Worm (Caenorhabditis elegans) whole organism, L4/young adult: Measurements from ENCODE around the gene F35E8.1.

Source experiments
- W03F9.2 ChIP-seq: fragments of 150-350 bp; optimal IDR thresholded peaks from 2 replicates; lab custom pipeline; 2014; ENCODE audit warnings: missing biosample characterization, missing genetic modification characterization
- dao-5 ChIP-seq: sonication (generic microtip); optimal IDR thresholded peaks from 2 replicates; lab custom pipeline; 2016; ENCODE audit warnings: missing genotype, missing genetic modification characterization, moderate library complexity, missing compliant biosample characterization
- him-1 ChIP-seq: sonication (generic microtip); optimal IDR thresholded peaks from 2 replicates; lab custom pipeline; 2016; ENCODE audit warnings: missing genotype, missing genetic modification reagents, missing genetic modification characterization, missing compliant biosample characterization

- TF ChIP-seq him-1 (no peak), W03F9.2 (tag; lab: Kevin White, UChicago) (no peak), dao-5 (no peak)
These were observed 47.1 kb downstream of the F35E8.1 start, which contains the start of gene srh-148 for ce11 chrV:15858292-15858691.
